Fruit fly (Drosophila melanogaster) whole organism, embryonic: ENCODE measurements around the gene Megf8.
A peak's percentile ranks its signal among the peaks of the same experiment; 100 is the strongest.

Source experiments
- ATbp ChIP-seq: fragments of 200-800 bp; sonication (Bioruptor generic); optimal IDR thresholded peaks from 2 replicates; lab custom pipeline; 2017; ENCODE audit warnings: missing biosample characterization, mild to moderate bottlenecking, missing genetic modification characterization, missing genetic modification reagents
- Ada2b ChIP-seq: fragments of 200-800 bp; sonication (Bioruptor generic); IDR thresholded peaks from 2 replicates; pipeline ENCODE4 v1.3.6; 2022; ENCODE audit warnings: missing biosample characterization, missing genetic modification characterization
- BEAF-32 ChIP-seq: fragments of 200-800 bp; sonication (Bioruptor generic); optimal IDR thresholded peaks from 3 replicates; lab custom pipeline; 2017; ENCODE audit warnings: missing biosample characterization, missing genetic modification characterization, mild to moderate bottlenecking, moderate library complexity, missing genetic modification reagents
- CG10147 ChIP-seq: fragments of 200-800 bp; sonication (Bioruptor generic); optimal IDR thresholded peaks from 2 replicates; lab custom pipeline; 2019; ENCODE audit warnings: missing biosample characterization, mild to moderate bottlenecking, missing genetic modification characterization, moderate library complexity
- CG10274 ChIP-seq: fragments of 200-800 bp; sonication (Bioruptor generic); optimal IDR thresholded peaks from 3 replicates; lab custom pipeline; 2017; ENCODE audit warnings: missing biosample characterization, mild to moderate bottlenecking, missing genetic modification characterization
- CG10321 ChIP-seq: fragments of 200-800 bp; sonication (Bioruptor generic); IDR thresholded peaks from 2 replicates; pipeline ENCODE4 v1.3.6; 2022; ENCODE audit warnings: missing biosample characterization, missing genetic modification characterization
- CG11723 ChIP-seq: fragments of 200-800 bp; sonication (Bioruptor generic); optimal IDR thresholded peaks from 2 replicates; lab custom pipeline; 2017; ENCODE audit warnings: missing biosample characterization, mild to moderate bottlenecking, missing genetic modification characterization
- CG12219 ChIP-seq: fragments of 200-800 bp; sonication (Bioruptor generic); optimal IDR thresholded peaks from 3 replicates; lab custom pipeline; 2018; ENCODE audit warnings: missing biosample characterization, mild to moderate bottlenecking, missing genetic modification characterization
- CG14050 ChIP-seq: fragments of 200-800 bp; sonication (Bioruptor generic); IDR thresholded peaks from 3 replicates; pipeline ENCODE4 v1.3.6; 2022; ENCODE audit warnings: missing biosample characterization, missing genetic modification characterization
- CG14710 ChIP-seq: fragments of 200-800 bp; sonication (Bioruptor generic); optimal IDR thresholded peaks from 3 replicates; lab custom pipeline; 2019; ENCODE audit warnings: missing biosample characterization, mild to moderate bottlenecking, missing genetic modification characterization, moderate library complexity
- CG15073 ChIP-seq: fragments of 200-800 bp; sonication (Bioruptor generic); optimal IDR thresholded peaks from 2 replicates; lab custom pipeline; 2016; ENCODE audit warnings: missing biosample characterization, missing genetic modification characterization
- CG16813 ChIP-seq: fragments of 200-800 bp; sonication (Bioruptor generic); IDR thresholded peaks from 3 replicates; pipeline ENCODE4 v1.3.6; 2022; ENCODE audit warnings: missing biosample characterization, missing genetic modification characterization; ENCODE audit not compliant: partially characterized antibody
- CG2120 ChIP-seq: fragments of 200-800 bp; sonication (Bioruptor generic); optimal IDR thresholded peaks from 3 replicates; lab custom pipeline; 2016; ENCODE audit warnings: missing biosample characterization, missing genetic modification characterization
- CG34422 ChIP-seq: fragments of 200-800 bp; sonication (Bioruptor generic); IDR thresholded peaks from 3 replicates; pipeline ENCODE4 v1.3.6; 2022; ENCODE audit warnings: missing biosample characterization, missing genetic modification characterization
- CG4282 ChIP-seq: fragments of 200-800 bp; sonication (Bioruptor generic); optimal IDR thresholded peaks from 2 replicates; lab custom pipeline; 2016; ENCODE audit warnings: missing biosample characterization, missing genetic modification characterization
- CG6854 ChIP-seq: fragments of 200-800 bp; sonication (Bioruptor generic); optimal IDR thresholded peaks from 3 replicates; lab custom pipeline; 2017; ENCODE audit warnings: missing biosample characterization, mild to moderate bottlenecking, missing genetic modification characterization
- CG7839 ChIP-seq: fragments of 200-800 bp; sonication (Bioruptor generic); optimal IDR thresholded peaks from 3 replicates; lab custom pipeline; 2018; ENCODE audit warnings: missing biosample characterization, mild to moderate bottlenecking, missing genetic modification characterization, moderate library complexity
- CG8478 ChIP-seq: fragments of >200 bp; optimal IDR thresholded peaks from 2 replicates; lab custom pipeline; 2018
- CG8924 ChIP-seq: fragments of 200-800 bp; optimal IDR thresholded peaks from 3 replicates; lab custom pipeline; 2019; ENCODE audit warnings: missing biosample characterization, mild to moderate bottlenecking, missing genetic modification characterization, moderate library complexity
- Dll ChIP-seq: fragments of 200-800 bp; sonication (Bioruptor generic); IDR thresholded peaks from 4 replicates; pipeline ENCODE4 v1.3.6; 2022; ENCODE audit warnings: missing biosample characterization, missing genetic modification characterization; ENCODE audit not compliant: partially characterized antibody
- H15 ChIP-seq: fragments of 200-800 bp; sonication (Bioruptor generic); IDR thresholded peaks from 3 replicates; pipeline ENCODE4 v1.3.6; 2022; ENCODE audit warnings: missing biosample characterization, missing genetic modification characterization
- HHEX ChIP-seq: fragments of 200-800 bp; sonication (Bioruptor generic); optimal IDR thresholded peaks from 3 replicates; lab custom pipeline; 2017; ENCODE audit warnings: missing biosample characterization, mild to moderate bottlenecking, missing genetic modification characterization, missing genetic modification reagents
- Hr78 ChIP-seq, 2 experiments: fragments of 200-800 bp in 1 of 2; fragments of >200 bp in 1 of 2; sonication (Bioruptor generic) in 1 of 2; optimal IDR thresholded peaks; 2 replicates each; lab custom pipeline; 2017 to 2019; ENCODE audit warnings: missing biosample characterization in 2 of 2, missing genetic modification characterization in 2 of 2, mild to moderate bottlenecking in 1 of 2, moderate library complexity in 1 of 2
- Jarid2 ChIP-seq: fragments of 200-800 bp; sonication (Bioruptor generic); optimal IDR thresholded peaks from 3 replicates; lab custom pipeline; 2017; ENCODE audit warnings: mild to moderate bottlenecking, missing biosample characterization, missing genetic modification reagents, missing genetic modification characterization
- MBD-R2 ChIP-seq: fragments of 200-800 bp; sonication (Bioruptor generic); IDR thresholded peaks from 2 replicates; pipeline ENCODE4 v1.3.6; 2022; ENCODE audit warnings: missing biosample characterization, missing genetic modification characterization
- Pdp1 ChIP-seq, 2 experiments: fragments of 200-800 bp; sonication (Bioruptor generic); optimal IDR thresholded peaks; 3 replicates each; lab custom pipeline; 2016; ENCODE audit warnings: missing biosample characterization in 2 of 2, missing genetic modification characterization in 2 of 2, mild to moderate bottlenecking in 1 of 2, moderate library complexity in 1 of 2
- Scr ChIP-seq: fragments of 200-800 bp; sonication (Bioruptor generic); IDR thresholded peaks from 2 replicates; pipeline ENCODE4 v1.3.6; 2022; ENCODE audit warnings: missing biosample characterization, missing genetic modification characterization; ENCODE audit not compliant: partially characterized antibody
- Sry-β ChIP-seq: fragments of 200-800 bp; sonication (Bioruptor generic); optimal IDR thresholded peaks from 2 replicates; lab custom pipeline; 2018; ENCODE audit warnings: missing biosample characterization, mild to moderate bottlenecking, missing genetic modification characterization, moderate library complexity
- Vsx1 ChIP-seq: fragments of 200-800 bp; sonication (Bioruptor generic); optimal IDR thresholded peaks from 2 replicates; lab custom pipeline; 2017; ENCODE audit warnings: missing biosample characterization, mild to moderate bottlenecking, missing genetic modification characterization, missing genetic modification reagents
- Xrp1 ChIP-seq: fragments of 200-800 bp; sonication (Bioruptor generic); IDR thresholded peaks from 2 replicates; pipeline ENCODE4 v1.3.6; 2022; ENCODE audit warnings: missing biosample characterization, missing genetic modification characterization
- abd-A ChIP-seq: fragments of 200-800 bp; sonication (Bioruptor generic); optimal IDR thresholded peaks from 3 replicates; lab custom pipeline; 2019; ENCODE audit warnings: missing biosample characterization, mild to moderate bottlenecking, missing genetic modification characterization, moderate library complexity
- ac ChIP-seq: fragments of 200-800 bp; sonication (Bioruptor generic); optimal IDR thresholded peaks from 3 replicates; lab custom pipeline; 2017; ENCODE audit warnings: missing biosample characterization, mild to moderate bottlenecking, missing genetic modification characterization
- br ChIP-seq: fragments of >200 bp; optimal IDR thresholded peaks from 2 replicates; lab custom pipeline; 2017
- caup ChIP-seq: fragments of 200-800 bp; sonication (Bioruptor generic); optimal IDR thresholded peaks from 3 replicates; lab custom pipeline; 2017; ENCODE audit warnings: missing biosample characterization, mild to moderate bottlenecking, missing genetic modification characterization, moderate library complexity; ENCODE audit not compliant: severe bottlenecking
- cg ChIP-seq: fragments of 200-800 bp; sonication (Bioruptor generic); optimal IDR thresholded peaks from 3 replicates; lab custom pipeline; 2019; ENCODE audit warnings: missing biosample characterization, mild to moderate bottlenecking, missing genetic modification characterization, moderate library complexity
- gem ChIP-seq: fragments of 200-800 bp; sonication (Bioruptor generic); optimal IDR thresholded peaks from 2 replicates; lab custom pipeline; 2019; ENCODE audit warnings: missing biosample characterization, mild to moderate bottlenecking, missing genetic modification characterization, moderate library complexity
- kah ChIP-seq: fragments of 200-800 bp; sonication (Bioruptor generic); optimal IDR thresholded peaks from 2 replicates; lab custom pipeline; 2018; ENCODE audit warnings: missing biosample characterization, mild to moderate bottlenecking, missing genetic modification characterization
- kay ChIP-seq: fragments of 200-800 bp; sonication (Bioruptor generic); optimal IDR thresholded peaks from 2 replicates; lab custom pipeline; 2016; ENCODE audit warnings: missing biosample characterization, missing genetic modification characterization
- kni ChIP-seq: fragments of 200-800 bp; sonication (Bioruptor generic); optimal IDR thresholded peaks from 3 replicates; lab custom pipeline; 2017; ENCODE audit warnings: mild to moderate bottlenecking, missing biosample characterization, missing genetic modification reagents, missing genetic modification characterization
- onecut ChIP-seq: fragments of 200-800 bp; sonication (Bioruptor generic); IDR thresholded peaks from 2 replicates; pipeline ENCODE4 v1.3.6; 2022; ENCODE audit warnings: missing biosample characterization, missing genetic modification characterization
- row ChIP-seq: fragments of 200-800 bp; sonication (Bioruptor generic); IDR thresholded peaks from 3 replicates; pipeline ENCODE4 v1.3.6; 2022; ENCODE audit warnings: missing biosample characterization, missing genetic modification characterization
- salm ChIP-seq: fragments of 200-800 bp; sonication (Bioruptor generic); optimal IDR thresholded peaks from 2 replicates; lab custom pipeline; 2018; ENCODE audit warnings: missing biosample characterization, mild to moderate bottlenecking, missing genetic modification characterization
- schlank ChIP-seq: fragments of 200-800 bp; sonication (Bioruptor generic); optimal IDR thresholded peaks from 2 replicates; lab custom pipeline; 2018; ENCODE audit warnings: missing biosample characterization, mild to moderate bottlenecking, missing genetic modification characterization
- tap ChIP-seq: fragments of 200-800 bp; optimal IDR thresholded peaks from 3 replicates; lab custom pipeline; 2019; ENCODE audit warnings: missing biosample characterization, mild to moderate bottlenecking, missing genetic modification characterization, moderate library complexity
- tgo ChIP-seq: fragments of 200-800 bp; sonication (Bioruptor generic); IDR thresholded peaks from 3 replicates; pipeline ENCODE4 v1.3.6; 2022; ENCODE audit warnings: missing biosample characterization, missing genetic modification characterization
- trh ChIP-seq: fragments of 200-800 bp; sonication (Bioruptor generic); optimal IDR thresholded peaks from 2 replicates; lab custom pipeline; 2016; ENCODE audit warnings: missing biosample characterization, missing genetic modification characterization
- unpg ChIP-seq: fragments of 200-800 bp; sonication (Bioruptor generic); optimal IDR thresholded peaks from 3 replicates; lab custom pipeline; 2018; ENCODE audit warnings: missing biosample characterization, mild to moderate bottlenecking, missing genetic modification characterization, moderate library complexity
- vfl ChIP-seq: fragments of 200-800 bp; sonication (Bioruptor generic); optimal IDR thresholded peaks from 2 replicates; lab custom pipeline; 2016; ENCODE audit warnings: missing biosample characterization, missing genetic modification characterization

The Megf8 gene

DNA sequence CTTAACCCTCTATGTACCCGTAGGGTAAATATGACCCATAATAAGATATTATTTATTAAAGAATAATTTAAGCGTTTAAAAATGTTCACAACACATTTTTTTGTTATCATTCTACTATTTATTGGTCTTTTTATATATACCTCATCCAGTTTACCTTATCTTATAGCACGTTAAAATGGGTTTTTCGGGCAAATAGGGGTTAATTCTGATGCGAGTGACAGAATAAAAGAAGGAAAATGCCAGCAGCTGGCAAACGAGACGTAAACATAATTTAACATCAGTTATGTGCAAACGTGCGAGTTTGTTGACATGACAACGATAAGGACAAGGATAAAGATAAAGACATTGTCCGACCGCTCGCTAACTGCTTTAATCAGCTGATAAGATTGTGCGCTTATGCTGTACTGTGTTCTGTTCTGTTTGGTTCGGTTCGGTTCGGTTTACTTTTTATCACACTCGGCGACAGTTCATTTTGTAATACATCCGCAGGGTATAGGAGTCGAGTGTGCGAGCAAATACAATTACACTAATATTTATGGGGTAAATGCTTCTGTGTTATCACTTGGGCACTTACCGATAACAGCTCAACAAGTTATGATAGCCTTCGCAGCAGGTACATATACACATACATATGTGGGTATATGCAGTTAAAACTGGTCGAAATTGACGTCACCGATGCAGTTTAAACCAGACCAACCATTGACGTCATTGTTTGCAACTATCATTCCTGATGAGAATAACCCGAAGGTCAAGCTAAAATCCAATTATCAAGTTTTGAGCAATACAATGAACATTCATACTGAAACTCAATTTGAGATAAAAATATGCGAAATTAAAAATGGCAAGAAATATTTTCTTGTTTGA, 57.5 kb downstream of the Megf8 start (continued):
- TF ChIP-seq HHEX (peak; percentile 1), tgo (no peak), Sry-β (no peak), Xrp1 (0 out of 2 replicates have a peak, but pooled peaks have one; percentile 27), vfl (GFP tag; lab: Kevin White, UChicago) (no peak), CG2120 (GFP tag; lab: Kevin White, UChicago) (no peak), kah (GFP tag; lab: Kevin White, UChicago) (no peak), kay (GFP tag; lab: Kevin White, UChicago) (peak; percentile 8), Vsx1 (no peak), Scr (GFP tag; lab: Robert Waterston, UW) (no peak), schlank (peak; percentile 5), cg (GFP tag; lab: Kevin White, UChicago) (peak; percentile 34), H15 (GFP tag; lab: Robert Waterston, UW) (no peak), Jarid2 (no peak), abd-A (tag; lab: Kevin White, UChicago) (no peak), CG34422 (GFP tag; lab: Robert Waterston, UW) (no peak), CG11723 (peak; percentile 10), kni (peak; percentile 4), gem (peak; percentile 78), trh (GFP tag; lab: Kevin White, UChicago) (no peak), onecut (GFP tag; lab: Robert Waterston, UW) (peak; percentile 7; the same call in 1 of the 2 replicates), CG16813 (GFP tag; lab: Robert Waterston, UW) (no peak), ac (GFP tag; lab: Kevin White, UChicago) (peak; percentile 31), CG4282 (GFP tag; lab: Kevin White, UChicago) (no peak), salm (peak; percentile 67), Hr78 (GFP tag; optimal IDR thresholded peaks at IDR 0.05; lab: Kevin White, UChicago) (peak in 1 of 2 experiments; percentile 30), CG10147 (GFP tag; lab: Kevin White, UChicago) (no peak), CG8924 (tag; lab: Kevin White, UChicago) (peak; percentile 7), CG14050 (no peak), BEAF-32 (GFP tag; lab: Kevin White, UChicago) (no peak), Pdp1 (GFP tag; optimal IDR thresholded peaks at IDR 0.05; lab: Kevin White, UChicago) (peak in 1 of 2 experiments; percentile 68), CG15073 (no peak), br (lab: Kevin White, UChicago) (no peak), CG12219 (peak; percentile 37), CG7839 (peak; percentile 24), caup (peak; percentile 63), CG10321 (no peak), CG10274 (no peak), ATbp (GFP tag; lab: Kevin White, UChicago) (no peak), CG6854 (GFP tag; lab: Kevin White, UChicago) (no peak), CG14710 (tag; lab: Kevin White, UChicago) (peak; percentile 15), Dll (GFP tag; lab: Robert Waterston, UW) (no peak), Ada2b (GFP tag; lab: Robert Waterston, UW) (no peak), MBD-R2 (GFP tag; lab: Robert Waterston, UW) (no peak), tap (tag; lab: Kevin White, UChicago) (peak; percentile 19), CG8478 (lab: Kevin White, UChicago) (no peak), unpg (peak; percentile 19), row (GFP tag; lab: Robert Waterston, UW) (peak; percentile 47; the same call in 2 of the 3 replicates)
